Fruit fly (Drosophila melanogaster) whole organism, pupa: ENCODE results near the gene CG43845.

Experiments
- CG10348 ChIP-seq: fragments of 200-800 bp; sonication (Bioruptor generic); IDR thresholded peaks from 2 replicates; pipeline ENCODE4 v1.3.6; 2022; ENCODE audit warnings: missing biosample characterization, missing genetic modification characterization
- CG12605 ChIP-seq: fragments of 200-800 bp; sonication (Bioruptor generic); IDR thresholded peaks from 2 replicates; pipeline ENCODE4 v1.3.6; 2022; ENCODE audit warnings: missing biosample characterization, missing genetic modification characterization
- CG13204 ChIP-seq: fragments of 200-800 bp; sonication (Bioruptor generic); optimal IDR thresholded peaks from 2 replicates; lab custom pipeline; 2018; ENCODE audit warnings: missing biosample characterization, mild to moderate bottlenecking, missing genetic modification characterization, moderate library complexity
- CG14655 ChIP-seq: fragments of 200-800 bp; sonication (Bioruptor generic); optimal IDR thresholded peaks from 3 replicates; lab custom pipeline; 2017; ENCODE audit warnings: mild to moderate bottlenecking, missing biosample characterization, missing genetic modification reagents, missing genetic modification characterization
- CG15710 ChIP-seq: fragments of 200-800 bp; sonication (Bioruptor generic); optimal IDR thresholded peaks from 2 replicates; lab custom pipeline; 2018; ENCODE audit warnings: missing biosample characterization, mild to moderate bottlenecking, missing genetic modification characterization, moderate library complexity
- CG17806 ChIP-seq: fragments of 200-800 bp; sonication (Bioruptor generic); optimal IDR thresholded peaks from 2 replicates; lab custom pipeline; 2018; ENCODE audit warnings: missing biosample characterization, mild to moderate bottlenecking, missing genetic modification characterization, moderate library complexity
- CG32121 ChIP-seq: fragments of 200-800 bp; sonication (Bioruptor generic); IDR thresholded peaks from 2 replicates; pipeline ENCODE4 v1.3.6; 2022; ENCODE audit warnings: missing biosample characterization, missing genetic modification characterization
- CG34367 ChIP-seq: fragments of 200-800 bp; sonication (Bioruptor generic); optimal IDR thresholded peaks from 2 replicates; lab custom pipeline; 2018; ENCODE audit warnings: missing biosample characterization, mild to moderate bottlenecking, missing genetic modification characterization
- CG4496 ChIP-seq: fragments of 200-800 bp; sonication (Bioruptor generic); IDR thresholded peaks from 3 replicates; pipeline ENCODE4 v1.3.6; 2022; ENCODE audit warnings: missing biosample characterization, missing genetic modification characterization
- CG8159 ChIP-seq: fragments of 200-800 bp; sonication (Bioruptor generic); optimal IDR thresholded peaks from 3 replicates; lab custom pipeline; 2018; ENCODE audit warnings: missing biosample characterization, mild to moderate bottlenecking, missing genetic modification characterization, moderate library complexity
- CG8301 ChIP-seq: fragments of 200-800 bp; sonication (Bioruptor generic); optimal IDR thresholded peaks from 2 replicates; lab custom pipeline; 2018; ENCODE audit warnings: missing biosample characterization, mild to moderate bottlenecking, missing genetic modification characterization
- CG9948 ChIP-seq: fragments of 200-800 bp; sonication (Bioruptor generic); optimal IDR thresholded peaks from 2 replicates; lab custom pipeline; 2018; ENCODE audit warnings: missing biosample characterization, mild to moderate bottlenecking, missing genetic modification characterization, moderate library complexity
- D1 ChIP-seq: fragments of 200-800 bp; sonication (Bioruptor generic); optimal IDR thresholded peaks from 2 replicates; lab custom pipeline; 2018; ENCODE audit warnings: missing biosample characterization, mild to moderate bottlenecking, missing genetic modification characterization, moderate library complexity
- EcR ChIP-seq: fragments of 200-800 bp; sonication (Bioruptor generic); optimal IDR thresholded peaks from 3 replicates; lab custom pipeline; 2019; ENCODE audit warnings: missing biosample characterization, missing genetic modification characterization, mild to moderate bottlenecking, moderate library complexity, missing genetic modification reagents
- Ets98B ChIP-seq: fragments of 200-800 bp; sonication (Bioruptor generic); IDR thresholded peaks from 2 replicates; pipeline ENCODE4 v1.3.6; 2022; ENCODE audit warnings: missing biosample characterization, missing genetic modification characterization
- Pif1A ChIP-seq: fragments of 200-800 bp; sonication (Bioruptor generic); optimal IDR thresholded peaks from 3 replicates; lab custom pipeline; 2016; ENCODE audit warnings: missing biosample characterization, missing genetic modification characterization
- Pif1B ChIP-seq: fragments of 200-800 bp; sonication (Bioruptor generic); optimal IDR thresholded peaks from 3 replicates; lab custom pipeline; 2016; ENCODE audit warnings: missing biosample characterization, missing genetic modification characterization
- Snoo ChIP-seq: fragments of 200-800 bp; sonication (Bioruptor generic); optimal IDR thresholded peaks from 3 replicates; lab custom pipeline; 2017; ENCODE audit warnings: missing biosample characterization, mild to moderate bottlenecking, missing genetic modification characterization, inconsistent platforms
- fd96Ca ChIP-seq: fragments of 200-800 bp; sonication (Bioruptor generic); IDR thresholded peaks from 3 replicates; pipeline ENCODE4 v1.3.6; 2022; ENCODE audit warnings: missing biosample characterization, missing genetic modification characterization
- gl ChIP-seq: fragments of 200-800 bp; sonication (Bioruptor generic); optimal IDR thresholded peaks from 2 replicates; lab custom pipeline; 2018; ENCODE audit warnings: missing biosample characterization, mild to moderate bottlenecking, missing genetic modification characterization
- rn ChIP-seq: fragments of 200-800 bp; sonication (Bioruptor generic); IDR thresholded peaks from 2 replicates; pipeline ENCODE4 v1.3.6; 2022; ENCODE audit warnings: missing biosample characterization, missing genetic modification characterization

CG43845 gene

dm6 chr3R:5497600-5497999, 25.3 kb downstream of the CG43845 start:
- no peak for TF ChIP-seq Snoo (tag; lab: Kevin White, UChicago)
- TF ChIP-seq EcR (GFP tag; lab: Kevin White, UChicago): peak; percentile 34

- TF ChIP-seq CG17806 (tag; lab: Kevin White, UChicago) (no peak), D1 (tag; lab: Kevin White, UChicago) (no peak), CG34367 (tag; lab: Kevin White, UChicago) (no peak), CG13204 (no peak), Pif1B (GFP tag; lab: Kevin White, UChicago) (no peak), EcR (GFP tag; lab: Kevin White, UChicago) (no peak), fd96Ca (no peak), CG8159 (tag; lab: Kevin White, UChicago) (no peak), gl (no peak), Pif1A (GFP tag; lab: Kevin White, UChicago) (no peak), CG10348 (GFP tag; lab: Robert Waterston, UW) (no peak), Ets98B (peak; percentile 55; the same call in 1 of the 2 replicates), CG15710 (tag; lab: Kevin White, UChicago) (peak; percentile 71), CG8301 (tag; lab: Kevin White, UChicago) (no peak), rn (GFP tag; lab: Robert Waterston, UW) (no peak), CG14655 (GFP tag; lab: Kevin White, UChicago) (no peak), CG4496 (GFP tag; lab: Robert Waterston, UW) (peak; percentile 69; the same call in 2 of the 3 replicates), CG12605 (GFP tag; lab: Robert Waterston, UW) (no peak; the same call in 1 of the 2 replicates), Snoo (tag; lab: Kevin White, UChicago) (no peak), CG32121 (GFP tag; lab: Robert Waterston, UW) (peak; percentile 68), CG9948 (peak; percentile 56)
These were observed 37.6 kb downstream of the CG43845 start, which contains the start of gene CG31550 for dm6 chr3R:5485295-5485718. Gene CG31550, plus strand, starts transcription at chr3R:5485543.

- TF ChIP-seq CG4496 (GFP tag; lab: Robert Waterston, UW): peak; percentile 29; the same call in 1 of the 3 replicates
- no peak for TF ChIP-seq CG14655 (GFP tag; lab: Kevin White, UChicago)
- TF ChIP-seq Snoo (tag; lab: Kevin White, UChicago): no peak
- 0 out of 2 replicates have a peak, but pooled peaks have one; percentile 33 for TF ChIP-seq CG12605 (GFP tag; lab: Robert Waterston, UW)
- no peak for TF ChIP-seq Pif1A (GFP tag; lab: Kevin White, UChicago)
- TF ChIP-seq CG8301 (tag; lab: Kevin White, UChicago): no peak
- TF ChIP-seq Ets98B: peak; percentile 8; the same call in 1 of the 2 replicates
- TF ChIP-seq CG15710 (tag; lab: Kevin White, UChicago): peak; percentile 22
- TF ChIP-seq CG17806 (tag; lab: Kevin White, UChicago): no peak
These were observed 39.3 kb downstream of the CG43845 start, which contains the start of gene ksr for dm6 chr3R:5483488-5484109. Gene ksr, minus strand, starts transcription at chr3R:5483906.

dm6 chr3R:5482790-5483189, 40.1 kb downstream of the CG43845 start:
- TF ChIP-seq rn (GFP tag; lab: Robert Waterston, UW) (no peak), EcR (GFP tag; lab: Kevin White, UChicago) (no peak), Pif1A (GFP tag; lab: Kevin White, UChicago) (no peak), CG34367 (tag; lab: Kevin White, UChicago) (no peak), gl (no peak), Snoo (tag; lab: Kevin White, UChicago) (no peak), CG8301 (tag; lab: Kevin White, UChicago) (no peak), CG13204 (no peak), fd96Ca (no peak)

dm6 chr3R:5474551-5474950, 48.4 kb downstream of the CG43845 start, which contains the start of the genes CG45100, HDAC3 and Hcs:
Gene CG45100, minus strand, starts transcription at chr3R:5474600.
Gene HDAC3, minus strand, starts transcription at chr3R:5474600.
Gene Hcs, plus strand, starts transcription at chr3R:5474899.
- TF ChIP-seq CG9948 (no peak), Pif1A (GFP tag; lab: Kevin White, UChicago) (no peak), CG10348 (GFP tag; lab: Robert Waterston, UW) (no peak), CG4496 (GFP tag; lab: Robert Waterston, UW) (no peak), Pif1B (GFP tag; lab: Kevin White, UChicago) (no peak), Ets98B (no peak; the same call in 1 of the 2 replicates), CG14655 (GFP tag; lab: Kevin White, UChicago) (no peak), Snoo (tag; lab: Kevin White, UChicago) (no peak), rn (GFP tag; lab: Robert Waterston, UW) (no peak), CG15710 (tag; lab: Kevin White, UChicago) (peak; percentile 19), fd96Ca (0 out of 3 replicates have a peak, but pooled peaks have one; percentile 15), CG8159 (tag; lab: Kevin White, UChicago) (no peak), EcR (GFP tag; lab: Kevin White, UChicago) (no peak)
